Worm (Caenorhabditis elegans): Measurements from ENCODE around the gene git-1.

DNA sequence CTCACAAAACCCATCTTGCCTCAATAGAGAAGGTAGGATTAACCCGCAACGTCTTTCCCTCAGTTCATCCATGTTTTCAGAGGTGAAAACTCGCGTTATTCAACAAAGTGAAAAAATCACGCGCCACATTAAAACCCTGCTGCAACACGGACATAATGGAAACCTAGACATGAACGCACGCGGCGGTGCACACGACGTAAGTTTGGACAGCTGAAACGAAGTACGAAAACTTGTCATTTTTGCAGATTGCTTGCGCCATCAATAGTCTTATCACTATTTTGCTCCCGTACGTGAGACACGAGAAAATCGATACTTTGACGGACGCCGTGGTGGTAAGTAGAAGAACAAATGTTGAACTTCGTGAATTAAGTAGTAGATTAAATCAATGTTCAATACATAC lies 2.7 kb downstream of the git-1 start:
- no peak for TF ChIP-seq ZK546.5 (tag; optimal IDR thresholded peaks at IDR 0.05)
- TF ChIP-seq egl-27 (tag; optimal IDR thresholded peaks at IDR 0.05), result no peak
- no peak for TF ChIP-seq jun-1 (tag; optimal IDR thresholded peaks at IDR 0.05)
- TF ChIP-seq zag-1 (tag; optimal IDR thresholded peaks at IDR 0.05), result no peak
- TF ChIP-seq Y5F2A.4 (GFP tag; optimal IDR thresholded peaks at IDR 0.05), result no peak
- TF ChIP-seq zip-11 (GFP tag; IDR thresholded peaks at IDR 0.05), result no peak
- no peak for TF ChIP-seq snpc-4 (tag; optimal IDR thresholded peaks at IDR 0.05)
- peak in 1 of 2 experiments; percentile 37 for TF ChIP-seq mdl-1 (tag; optimal IDR thresholded peaks at IDR 0.05)
- no peak for TF ChIP-seq lin-39 (tag; optimal IDR thresholded peaks at IDR 0.05)
- TF ChIP-seq ZK337.2 (GFP tag; IDR thresholded peaks at IDR 0.05), result no peak
- no peak for TF ChIP-seq fos-1 (tag; optimal IDR thresholded peaks at IDR 0.05)
- no peak for TF ChIP-seq nhr-102 (tag; optimal IDR thresholded peaks at IDR 0.05)

Measured in whole organism, L4 larva.